Fruit fly (Drosophila melanogaster) whole organism, wandering third instar larva: Measurements from ENCODE around the gene CG13024.

Experiments used
- CG32264 ChIP-seq: fragments of 200-800 bp; sonication (Bioruptor generic); optimal IDR thresholded peaks from 2 replicates; lab custom pipeline; 2016; ENCODE audit warnings: missing biosample characterization, missing genetic modification characterization
- CrebA ChIP-seq: fragments of 200-800 bp; sonication (Bioruptor generic); optimal IDR thresholded peaks from 2 replicates; lab custom pipeline; 2016; ENCODE audit warnings: missing biosample characterization, mild to moderate bottlenecking, missing genetic modification characterization, borderline replicate concordance
- Dfd ChIP-seq: fragments of >200 bp; optimal IDR thresholded peaks from 2 replicates; lab custom pipeline; 2017; ENCODE audit warnings: missing biosample characterization, missing genetic modification characterization
- Dif ChIP-seq: fragments of 200-275, 200-300 bp; sonication (Bioruptor generic); optimal IDR thresholded peaks from 2 replicates; lab custom pipeline; 2018; ENCODE audit warnings: missing biosample characterization, missing genetic modification characterization; ENCODE audit not compliant: partially characterized antibody
- GATAd ChIP-seq: sonication (Bioruptor generic); optimal IDR thresholded peaks from 2 replicates; lab custom pipeline; 2016; ENCODE audit warnings: missing biosample characterization, missing genetic modification characterization
- Hnf4 ChIP-seq: fragments of 200-800 bp; sonication (Bioruptor generic); optimal IDR thresholded peaks from 2 replicates; lab custom pipeline; 2016; ENCODE audit warnings: missing biosample characterization, mild to moderate bottlenecking, missing genetic modification characterization
- Hr78 ChIP-seq: fragments of >200 bp; optimal IDR thresholded peaks from 2 replicates; lab custom pipeline; 2017; ENCODE audit warnings: missing biosample characterization, missing genetic modification characterization
- Jra ChIP-seq: sonication (Bioruptor generic); optimal IDR thresholded peaks from 2 replicates; lab custom pipeline; 2016; ENCODE audit warnings: missing biosample characterization, missing genetic modification characterization
- N ChIP-seq: fragments of >200 bp; optimal IDR thresholded peaks from 2 replicates; lab custom pipeline; 2018; ENCODE audit warnings: missing biosample characterization, missing external identifiers, missing genetic modification characterization
- OdsH ChIP-seq: fragments of 200-800 bp; sonication (Bioruptor generic); optimal IDR thresholded peaks from 2 replicates; lab custom pipeline; 2016; ENCODE audit warnings: missing biosample characterization, mild to moderate bottlenecking, missing genetic modification characterization
- Rel ChIP-seq, 2 experiments: fragments of 200-800 bp; sonication (Bioruptor generic) in 1 of 2; optimal IDR thresholded peaks; 2 replicates in 1 of 2; 3 replicates in 1 of 2; lab custom pipeline; 2016 to 2019; ENCODE audit warnings: mild to moderate bottlenecking in 2 of 2, missing biosample characterization in 2 of 2, missing genetic modification characterization in 2 of 2, moderate library complexity in 1 of 2
- Sp1 ChIP-seq: fragments of 200-800 bp; sonication (Bioruptor generic); optimal IDR thresholded peaks from 3 replicates; lab custom pipeline; 2019; ENCODE audit warnings: missing biosample characterization, mild to moderate bottlenecking, missing genetic modification characterization, moderate library complexity
- Vsx2 ChIP-seq: fragments of 200-300, 225-300 bp; sonication (Bioruptor generic); optimal IDR thresholded peaks from 2 replicates; lab custom pipeline; 2018; ENCODE audit warnings: missing biosample characterization, missing genetic modification characterization; ENCODE audit not compliant: partially characterized antibody
- br ChIP-seq: fragments of 200-800 bp; sonication (Bioruptor generic); optimal IDR thresholded peaks from 2 replicates; lab custom pipeline; 2016; ENCODE audit warnings: missing biosample characterization, missing genetic modification characterization
- dl ChIP-seq, 2 experiments: fragments of 175-275, 200-275 bp in 1 of 2; fragments of 200-275 bp in 1 of 2; sonication (Bioruptor generic); optimal IDR thresholded peaks; lab custom pipeline; 2018; ENCODE audit warnings: mild to moderate bottlenecking in 2 of 2, missing biosample characterization in 2 of 2, missing genetic modification characterization in 2 of 2, moderate library complexity in 2 of 2; ENCODE audit not compliant: partially characterized antibody in 2 of 2, insufficient read depth in 1 of 2
- dsf ChIP-seq: sonication (Bioruptor generic); optimal IDR thresholded peaks from 2 replicates; lab custom pipeline; 2016; ENCODE audit warnings: missing biosample characterization, missing genetic modification characterization, borderline replicate concordance
- ey ChIP-seq: fragments of 200-800 bp; sonication (Bioruptor generic); optimal IDR thresholded peaks from 2 replicates; lab custom pipeline; 2016; ENCODE audit warnings: missing biosample characterization, missing genetic modification characterization
- foxo ChIP-seq, 2 experiments: fragments of 200-800 bp; sonication (Bioruptor generic); optimal IDR thresholded peaks; 2 replicates in 1 of 2; 3 replicates in 1 of 2; lab custom pipeline; 2016 to 2017; ENCODE audit warnings: missing biosample characterization in 2 of 2, missing genetic modification characterization in 2 of 2
- fru ChIP-seq: fragments of 200-800 bp; sonication (Bioruptor generic); optimal IDR thresholded peaks from 3 replicates; lab custom pipeline; 2016; ENCODE audit warnings: missing biosample characterization, mild to moderate bottlenecking, missing genetic modification characterization
- h ChIP-seq: fragments of 200-800 bp; sonication (Bioruptor generic); optimal IDR thresholded peaks from 3 replicates; lab custom pipeline; 2016; ENCODE audit warnings: missing biosample characterization, mild to moderate bottlenecking, missing genetic modification characterization
- jim ChIP-seq: fragments of 175-275, 200-325 bp; sonication (Bioruptor generic); optimal IDR thresholded peaks from 2 replicates; lab custom pipeline; 2016; ENCODE audit warnings: missing biosample characterization, mild to moderate bottlenecking, missing genetic modification characterization
- psq ChIP-seq: fragments of 200-800 bp; sonication (Bioruptor generic); optimal IDR thresholded peaks from 3 replicates; lab custom pipeline; 2017; ENCODE audit warnings: missing biosample characterization, mild to moderate bottlenecking, missing genetic modification characterization, moderate library complexity
- rgr ChIP-seq: fragments of 200-800 bp; sonication (Bioruptor generic); optimal IDR thresholded peaks from 3 replicates; lab custom pipeline; 2016; ENCODE audit warnings: missing biosample characterization, mild to moderate bottlenecking, missing genetic modification characterization
- sage ChIP-seq: fragments of 200-800 bp; sonication (Bioruptor generic); optimal IDR thresholded peaks from 2 replicates; lab custom pipeline; 2016; ENCODE audit warnings: missing biosample characterization, mild to moderate bottlenecking, missing genetic modification characterization
- sv ChIP-seq: fragments of 200-800 bp; sonication (Bioruptor generic); optimal IDR thresholded peaks from 3 replicates; lab custom pipeline; 2016; ENCODE audit warnings: missing biosample characterization, missing genetic modification characterization
- tai ChIP-seq: sonication (Bioruptor generic); optimal IDR thresholded peaks from 2 replicates; lab custom pipeline; 2016; ENCODE audit warnings: missing biosample characterization, missing genetic modification characterization
- woc ChIP-seq: sonication (Bioruptor generic); optimal IDR thresholded peaks from 2 replicates; lab custom pipeline; 2016; ENCODE audit warnings: missing biosample characterization, mild to moderate bottlenecking, missing genetic modification characterization

Gene CG13024

dm6 chr3L:16872487-16872955, 43.6 kb upstream of the CG13024 start:
- TF ChIP-seq Rel (GFP tag; optimal IDR thresholded peaks at IDR 0.05; lab: Kevin White, UChicago) = no peak
- TF ChIP-seq Rel (tag; optimal IDR thresholded peaks at IDR 0.05; lab: Kevin White, UChicago) = no peak
- peak; percentile 37 for TF ChIP-seq ey (GFP tag; lab: Kevin White, UChicago)
- no peak for TF ChIP-seq Hr78 (GFP tag; lab: Kevin White, UChicago)
- peak; percentile 34 for TF ChIP-seq fru
- peak in 1 of 2 experiments; percentile 28 for TF ChIP-seq foxo (GFP tag; optimal IDR thresholded peaks at IDR 0.05; lab: Kevin White, UChicago)
- no peak for TF ChIP-seq dl (GFP tag; optimal IDR thresholded peaks at IDR 0.05; lab: Kevin White, UChicago; ENCODE audit: insufficient read depth in 1 of 2, partially characterized antibody in 2 of 2)
- TF ChIP-seq rgr = peak; percentile 14
- peak; percentile 33 for TF ChIP-seq woc
- TF ChIP-seq br (GFP tag; lab: Kevin White, UChicago) = peak; percentile 23
- TF ChIP-seq CG32264 (GFP tag; lab: Kevin White, UChicago) = no peak
- TF ChIP-seq jim (GFP tag; lab: Kevin White, UChicago) = no peak
- no peak for TF ChIP-seq Hnf4 (GFP tag; lab: Kevin White, UChicago)
- no peak for TF ChIP-seq dsf (GFP tag; lab: Kevin White, UChicago)
- peak; percentile 47 for TF ChIP-seq OdsH (GFP tag; lab: Kevin White, UChicago)
- peak; percentile 72 for TF ChIP-seq sv (GFP tag; lab: Kevin White, UChicago)
- peak; percentile 40 for TF ChIP-seq h
- TF ChIP-seq psq (GFP tag; lab: Kevin White, UChicago) = peak; percentile 25
- no peak for TF ChIP-seq Sp1 (GFP tag; lab: Kevin White, UChicago)
- TF ChIP-seq, all 38 proteins: peak for 10

dm6 chr3L:16871630-16872029, 42.8 kb upstream of the CG13024 start:
- TF ChIP-seq dsf (GFP tag; lab: Kevin White, UChicago) (no peak), sage (GFP tag; lab: Kevin White, UChicago) (no peak)
- TF ChIP-seq, all 38 proteins: peak for 0

- TF ChIP-seq sage (GFP tag; lab: Kevin White, UChicago) = no peak
- peak; percentile 17 for TF ChIP-seq psq (GFP tag; lab: Kevin White, UChicago)
- peak; percentile 12 for TF ChIP-seq Sp1 (GFP tag; lab: Kevin White, UChicago)
- peak; percentile 18 for TF ChIP-seq OdsH (GFP tag; lab: Kevin White, UChicago)
- TF ChIP-seq rgr = peak; percentile 10
- TF ChIP-seq foxo (GFP tag; optimal IDR thresholded peaks at IDR 0.05; lab: Kevin White, UChicago) = peak in 1 of 2 experiments; percentile 7
Observed at dm6 chr3L:16870723-16871137, 41.9 kb upstream of the CG13024 start.

dm6 chr3L:16867190-16867589, 38.3 kb upstream of the CG13024 start:
- no peak for TF ChIP-seq tai (GFP tag; lab: Kevin White, UChicago)
- no peak for TF ChIP-seq Jra (GFP tag; lab: Kevin White, UChicago)
- no peak for TF ChIP-seq CG32264 (GFP tag; lab: Kevin White, UChicago)
- no peak for TF ChIP-seq Vsx2 (GFP tag; lab: Kevin White, UChicago)
- TF ChIP-seq h = no peak
- no peak for TF ChIP-seq CrebA
- no peak for TF ChIP-seq Dif (GFP tag; lab: Kevin White, UChicago)
- no peak for TF ChIP-seq Dfd (GFP tag; lab: Kevin White, UChicago)
- TF ChIP-seq sv (GFP tag; lab: Kevin White, UChicago) = no peak
- TF ChIP-seq GATAd (GFP tag; lab: Kevin White, UChicago) = no peak
- TF ChIP-seq N (GFP tag; lab: Kevin White, UChicago) = no peak
- no peak for TF ChIP-seq Hnf4 (GFP tag; lab: Kevin White, UChicago)
- no peak for TF ChIP-seq Rel (GFP tag; optimal IDR thresholded peaks at IDR 0.05; lab: Kevin White, UChicago)
- TF ChIP-seq Rel (tag; optimal IDR thresholded peaks at IDR 0.05; lab: Kevin White, UChicago) = no peak
- no peak for TF ChIP-seq Hr78 (GFP tag; lab: Kevin White, UChicago)
- no peak for TF ChIP-seq dsf (GFP tag; lab: Kevin White, UChicago)

dm6 chr3L:16865832-16866163, 36.9 kb upstream of the CG13024 start:
- no peak for TF ChIP-seq foxo (GFP tag; optimal IDR thresholded peaks at IDR 0.05; lab: Kevin White, UChicago)
- no peak for TF ChIP-seq Vsx2 (GFP tag; lab: Kevin White, UChicago)
- no peak for TF ChIP-seq dl (GFP tag; optimal IDR thresholded peaks at IDR 0.05; lab: Kevin White, UChicago; ENCODE audit: insufficient read depth in 1 of 2, partially characterized antibody in 2 of 2)
- no peak for TF ChIP-seq N (GFP tag; lab: Kevin White, UChicago)
- TF ChIP-seq sage (GFP tag; lab: Kevin White, UChicago) = no peak
- TF ChIP-seq tai (GFP tag; lab: Kevin White, UChicago) = no peak
- TF ChIP-seq CrebA = no peak
- no peak for TF ChIP-seq br (GFP tag; lab: Kevin White, UChicago)
